In genomic region chrII:9557437-9558150, ce11 we compare ENCODE assay signal across 2 worm cellular contexts.
TF ChIP-seq lines count a peak whose summit lies in the region.

zfp-2 (plus strand) TSS chrII:9557650.

TF ChIP-seq in whole organism, L1 larva, 84 proteins besides CTCF, POLR2A, EP300 and RAD21 (continued from another document):
- TF ChIP-seq grh-1 (GFP tag; IDR thresholded peaks at IDR 0.05; lab: Robert Waterston, UW) (no peak), aha-1 (tag; optimal IDR thresholded peaks at IDR 0.05; lab: Kevin White, UChicago) (no peak), efl-1 (optimal IDR thresholded peaks at IDR 0.05; lab: Kevin White, UChicago) (peak; percentile 31 to 43), efl-1 (GFP tag; optimal IDR thresholded peaks at IDR 0.05 in 1 of 2; lab: Kevin White, UChicago) (peak; percentile 31 to 89), nhr-20 (tag; optimal IDR thresholded peaks at IDR 0.05; lab: Kevin White, UChicago) (peak; percentile 5), nhr-84 (tag; optimal IDR thresholded peaks at IDR 0.05; lab: Kevin White, UChicago) (no peak)

TF ChIP-seq in whole organism, L4 larva, 104 proteins besides CTCF, POLR2A, EP300 and RAD21 (continued from another document):
- TF ChIP-seq daf-8 (GFP tag; IDR thresholded peaks at IDR 0.05; lab: Robert Waterston, UW) (no peak), T20F7.1 (GFP tag; optimal IDR thresholded peaks at IDR 0.05; lab: Kevin White, UChicago) (peak; percentile 92), zag-1 (tag; optimal IDR thresholded peaks at IDR 0.05; lab: Kevin White, UChicago) (no peak), spr-1 (tag; optimal IDR thresholded peaks at IDR 0.05; lab: Kevin White, UChicago) (no peak), aly-2 (tag; optimal IDR thresholded peaks at IDR 0.05; lab: Kevin White, UChicago) (no peak)
